Worm (Caenorhabditis elegans): ENCODE measurements around the gene coa-4.
"Not testable (repeated sequence)": the region's sequence is repeated elsewhere in the genome, so short reads cannot be mapped to it uniquely, and the experiment has no call there.

Gene coa-4

ce11 chrIV:9296285-9296684 lies 39.1 kb downstream of the coa-4 start, which contains the start of gene F49C12.1:
Gene F49C12.1, minus strand, starts transcription at chrIV:9296354.
- TF ChIP-seq unc-62 (GFP tag; optimal IDR thresholded peaks at IDR 0.05): no peak

- not testable (repeated sequence) for TF ChIP-seq unc-62 (GFP tag; optimal IDR thresholded peaks at IDR 0.05)
Observed at ce11 chrIV:9293825-9294224, 41.6 kb downstream of the coa-4 start, which contains the start of gene nhr-264. Gene nhr-264, minus strand, starts transcription at chrIV:9293925.

ce11 chrIV:9289635-9290034 lies 45.8 kb downstream of the coa-4 start:
- no peak for TF ChIP-seq unc-62 (GFP tag; optimal IDR thresholded peaks at IDR 0.05)

- not testable (repeated sequence) for TF ChIP-seq unc-62 (GFP tag; optimal IDR thresholded peaks at IDR 0.05)
Observed at ce11 chrIV:9286305-9286704, 49.1 kb downstream of the coa-4 start, which contains the start of gene nhr-267. Gene nhr-267, minus strand, starts transcription at chrIV:9286405.

Measured in whole organism, dauer.